Worm (Caenorhabditis elegans): Measurements from ENCODE around the gene ard-1.

Gene ard-1

ce11 chrIV:11111898-11112297 is 19.2 kb upstream of the ard-1 start:
- TF ChIP-seq aptf-3 (GFP tag; IDR thresholded peaks at IDR 0.05) (no peak), xnd-1 (tag; optimal IDR thresholded peaks at IDR 0.05) (no peak), F33H1.4 (GFP tag; IDR thresholded peaks at IDR 0.05) (no peak), mcd-1 (GFP tag; IDR thresholded peaks at IDR 0.05) (no peak), gei-17 (GFP tag; optimal IDR thresholded peaks at IDR 0.05) (no peak)

ce11 chrIV:11112641-11113040 is 18.4 kb upstream of the ard-1 start, which contains the start of gene clc-9:
clc-9 (plus strand) TSS chrIV:11112941.
- TF ChIP-seq Y79H2A.3 (GFP tag; conservative IDR thresholded peaks at IDR 0.05) (no peak), tlf-1 (GFP tag; optimal IDR thresholded peaks at IDR 0.05) (no peak), F37B4.10 (GFP tag; IDR thresholded peaks at IDR 0.05) (no peak), F57A8.1 (GFP tag; optimal IDR thresholded peaks at IDR 0.05) (no peak), tbx-9 (tag; optimal IDR thresholded peaks at IDR 0.05; ENCODE audit: borderline replicate concordance) (no peak), lin-54 (GFP tag; optimal IDR thresholded peaks at IDR 0.05) (no peak)

ce11 chrIV:11118837-11119491 is 12.1 kb upstream of the ard-1 start, which contains the start of the genes imp-2 and enpl-1:
imp-2 (minus strand) TSS chrIV:11118887.
enpl-1 (plus strand) TSS chrIV:11119298.
- TF ChIP-seq Y79H2A.3 (GFP tag; conservative IDR thresholded peaks at IDR 0.05) = no peak
- TF ChIP-seq hmg-20 (GFP tag; IDR thresholded peaks at IDR 0.05) = no peak
- peak; percentile 3 for TF ChIP-seq snpc-1.3 (tag; optimal IDR thresholded peaks at IDR 0.05; ENCODE audit: insufficient read depth)
- TF ChIP-seq F22D6.2 (tag; optimal IDR thresholded peaks at IDR 0.05) = peak; percentile 51
- 0 out of 2 replicates have a peak, but pooled peaks have one; percentile 48 for TF ChIP-seq Y67H2A.10 (GFP tag; conservative IDR thresholded peaks at IDR 0.05)
- peak; percentile 82 for TF ChIP-seq mcd-1 (GFP tag; IDR thresholded peaks at IDR 0.05)
- no peak for TF ChIP-seq rpc-1 (optimal IDR thresholded peaks at IDR 0.05)
- peak; percentile 5 for TF ChIP-seq rpc-1 (tag; optimal IDR thresholded peaks at IDR 0.05)
- peak; percentile 48 for TF ChIP-seq ztf-22 (GFP tag; optimal IDR thresholded peaks at IDR 0.05)
- no peak for TF ChIP-seq rec-8 (tag; optimal IDR thresholded peaks at IDR 0.05)
- TF ChIP-seq attf-6 (GFP tag; IDR thresholded peaks at IDR 0.05) = no peak
- TF ChIP-seq cebp-1 (GFP tag; IDR thresholded peaks at IDR 0.05) = 0 out of 2 replicates have a peak, but pooled peaks have one; percentile 12
- peak; percentile 82 for TF ChIP-seq cebp-1 (tag; optimal IDR thresholded peaks at IDR 0.05)
- peak; percentile 23 for TF ChIP-seq efl-1 (GFP tag; optimal IDR thresholded peaks at IDR 0.05)
- peak; percentile 88 for TF ChIP-seq ceh-27 (GFP tag; optimal IDR thresholded peaks at IDR 0.05)
- TF ChIP-seq rcor-1 (GFP tag; IDR thresholded peaks at IDR 0.05) = peak; percentile 75
- TF ChIP-seq ama-1 (optimal IDR thresholded peaks at IDR 0.05) = no peak
- peak in 1 of 2 experiments; percentile 41 for TF ChIP-seq ama-1 (GFP tag; optimal IDR thresholded peaks at IDR 0.05)
- TF ChIP-seq K11D2.4 (GFP tag; IDR thresholded peaks at IDR 0.05) = peak; percentile 60
- TF ChIP-seq somi-1 (GFP tag; optimal IDR thresholded peaks at IDR 0.05) = peak; percentile 74
- TF ChIP-seq sdz-38 (tag; optimal IDR thresholded peaks at IDR 0.05) = no peak
- no peak for TF ChIP-seq snpc-3.4 (tag; optimal IDR thresholded peaks at IDR 0.05)
- no peak for TF ChIP-seq hlh-12 (tag; optimal IDR thresholded peaks at IDR 0.05)
- peak; percentile 86 for TF ChIP-seq tlf-1 (GFP tag; optimal IDR thresholded peaks at IDR 0.05)
- peak; percentile 11 for TF ChIP-seq unc-62 (GFP tag; optimal IDR thresholded peaks at IDR 0.05)
- TF ChIP-seq ekl-4 (GFP tag; IDR thresholded peaks at IDR 0.05) = peak; percentile 91
- peak; percentile 21 for TF ChIP-seq F23B12.7 (tag; optimal IDR thresholded peaks at IDR 0.05; ENCODE audit: insufficient read depth)
- peak; percentile 37 for TF ChIP-seq ztf-26 (tag; optimal IDR thresholded peaks at IDR 0.05)
- TF ChIP-seq T07F8.4 (tag; optimal IDR thresholded peaks at IDR 0.05) = no peak
- TF ChIP-seq lsl-1 (GFP tag; optimal IDR thresholded peaks at IDR 0.05) = peak; percentile 67
- TF ChIP-seq zfh-2 (GFP tag; conservative IDR thresholded peaks at IDR 0.05) = peak; percentile 97
- TF ChIP-seq K12H6.12 (tag; optimal IDR thresholded peaks at IDR 0.05) = peak; percentile 86
- no peak for TF ChIP-seq tbx-9 (tag; optimal IDR thresholded peaks at IDR 0.05; ENCODE audit: borderline replicate concordance)
- TF ChIP-seq ceh-100 (GFP tag; IDR thresholded peaks at IDR 0.05) = peak; percentile 77
- TF ChIP-seq pbrm-1 (GFP tag; IDR thresholded peaks at IDR 0.05) = peak; percentile 84
- peak in 1 of 3 experiments; percentile 51 for TF ChIP-seq lin-35 (GFP tag; optimal IDR thresholded peaks at IDR 0.05)
- TF ChIP-seq lsy-27 (tag; optimal IDR thresholded peaks at IDR 0.05; ENCODE audit: borderline replicate concordance, insufficient read depth) = no peak

All from whole organism, young adult.